Fruit fly (Drosophila melanogaster) whole organism: Measurements from ENCODE around the gene CG32447.

Experiments used
- CG8478 ChIP-seq: fragments of >200 bp; optimal IDR thresholded peaks from 2 replicates; lab custom pipeline; 2018; ENCODE audit warnings: inconsistent platforms
- Dll ChIP-seq: fragments of >200 bp; optimal IDR thresholded peaks from 2 replicates; lab custom pipeline; 2017
- EcR ChIP-seq, 2 experiments: fragments of >200 bp; optimal IDR thresholded peaks; 2 replicates each; lab custom pipeline; 2017; ENCODE audit warnings: missing biosample characterization in 2 of 2, missing genetic modification characterization in 2 of 2, missing genetic modification reagents in 2 of 2
- pan ChIP-seq: fragments of >200 bp; optimal IDR thresholded peaks from 2 replicates; lab custom pipeline; 2017
- psq ChIP-seq: fragments of >200 bp; optimal IDR thresholded peaks from 2 replicates; lab custom pipeline; 2017
- usp ChIP-seq: fragments of >200 bp; optimal IDR thresholded peaks from 2 replicates; lab custom pipeline; 2017; ENCODE audit warnings: missing biosample characterization, missing genetic modification characterization, mixed read lengths

The CG32447 gene

dm6 chr3L:21706144-21706926 is at the start of gene CG32447:
Gene CG32447 (minus strand): TSS chr3L:21706365.
- no peak for TF ChIP-seq EcR (GFP tag; optimal IDR thresholded peaks at IDR 0.05; lab: Kevin White, UChicago)
- no peak for TF ChIP-seq Dll
- TF ChIP-seq psq (lab: Kevin White, UChicago), result no peak
- no peak for TF ChIP-seq CG8478 (lab: Kevin White, UChicago)
- TF ChIP-seq pan, result no peak
- TF ChIP-seq usp (GFP tag; lab: Kevin White, UChicago), result no peak

DNA sequence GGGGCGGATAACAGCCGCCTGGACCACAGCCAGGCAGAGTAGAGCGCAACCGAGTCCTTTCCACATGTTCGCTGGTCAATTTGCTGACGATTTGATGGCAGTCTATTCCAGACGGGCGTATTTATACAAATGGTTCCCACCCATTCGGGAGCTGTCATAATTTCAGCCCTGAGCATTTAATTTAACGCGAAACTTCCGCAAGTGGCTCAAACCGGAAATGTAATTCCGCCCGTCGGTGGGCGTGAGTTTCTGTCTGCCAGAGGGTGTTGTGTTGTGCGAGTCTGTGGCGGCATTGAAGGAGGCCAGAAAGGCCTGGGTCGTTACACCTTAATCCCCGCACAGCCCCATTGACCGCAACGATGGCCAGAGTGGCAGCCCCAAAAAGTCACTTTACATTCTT is 38.0 kb upstream of the CG32447 start, which contains the start of gene CG14565:
TSS of gene CG14565 (minus strand) at position 101 of the 400 bp plus-strand sequence.
- TF ChIP-seq CG8478 (lab: Kevin White, UChicago), result no peak
- no peak for TF ChIP-seq pan
- no peak for TF ChIP-seq psq (lab: Kevin White, UChicago)
- TF ChIP-seq usp (GFP tag; lab: Kevin White, UChicago), result no peak
- no peak for TF ChIP-seq Dll

DNA sequence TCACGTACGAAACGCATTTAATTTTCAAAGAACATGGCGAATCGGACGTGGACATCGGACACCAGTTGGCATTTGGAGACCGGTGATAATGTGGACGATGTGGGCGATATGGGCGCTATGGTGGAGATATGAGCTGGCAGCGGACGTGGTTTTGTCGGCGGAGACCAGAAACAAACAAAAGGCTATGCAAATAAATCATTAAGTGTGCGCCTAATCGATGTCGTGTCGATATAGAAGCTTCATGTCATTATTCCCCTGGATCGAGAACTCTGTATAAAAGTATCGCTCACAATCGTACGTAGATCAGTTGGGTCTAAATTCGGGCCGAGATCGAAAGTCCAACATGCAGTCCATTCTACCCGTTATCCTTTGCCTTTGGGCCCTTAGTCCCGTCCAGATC is 35.1 kb upstream of the CG32447 start, which contains the start of gene CG14572:
TSS of gene CG14572 (plus strand) at position 301 of the 400 bp plus-strand sequence.
- no peak for TF ChIP-seq psq (lab: Kevin White, UChicago)

DNA sequence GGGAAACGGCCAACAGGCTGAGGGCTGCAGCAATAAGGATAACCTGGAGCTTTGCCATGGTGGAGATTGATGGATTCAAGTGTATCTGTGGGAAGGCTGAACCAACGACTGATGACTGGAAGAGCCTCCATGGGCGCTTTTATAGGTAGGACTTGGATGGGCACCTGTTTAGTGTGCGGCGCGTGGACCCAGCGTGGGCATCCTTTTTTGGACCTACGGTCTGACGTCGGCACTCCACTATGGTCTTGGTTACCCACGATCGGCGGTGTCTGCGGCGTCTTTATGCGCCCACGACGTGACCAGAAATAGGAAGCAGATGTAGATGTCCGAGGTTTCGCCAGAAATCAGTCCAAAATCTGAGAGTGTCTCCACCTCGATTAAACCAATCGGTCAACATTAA is 34.0 kb upstream of the CG32447 start, which contains the start of gene CG14566:
TSS of gene CG14566 (minus strand) at position 101 of the 400 bp plus-strand sequence.
- TF ChIP-seq pan (no peak), usp (GFP tag; lab: Kevin White, UChicago) (no peak), EcR (GFP tag; optimal IDR thresholded peaks at IDR 0.05; lab: Kevin White, UChicago) (no peak), Dll (no peak), CG8478 (lab: Kevin White, UChicago) (no peak), psq (lab: Kevin White, UChicago) (no peak)

- no peak for TF ChIP-seq psq (lab: Kevin White, UChicago)
- no peak for TF ChIP-seq CG8478 (lab: Kevin White, UChicago)
- no peak for TF ChIP-seq pan
- no peak for TF ChIP-seq EcR (GFP tag; optimal IDR thresholded peaks at IDR 0.05; lab: Kevin White, UChicago)
- TF ChIP-seq usp (GFP tag; lab: Kevin White, UChicago), result no peak
- TF ChIP-seq Dll, result no peak
Measured at dm6 chr3L:21739017-21739730, 33.0 kb upstream of the CG32447 start.

DNA sequence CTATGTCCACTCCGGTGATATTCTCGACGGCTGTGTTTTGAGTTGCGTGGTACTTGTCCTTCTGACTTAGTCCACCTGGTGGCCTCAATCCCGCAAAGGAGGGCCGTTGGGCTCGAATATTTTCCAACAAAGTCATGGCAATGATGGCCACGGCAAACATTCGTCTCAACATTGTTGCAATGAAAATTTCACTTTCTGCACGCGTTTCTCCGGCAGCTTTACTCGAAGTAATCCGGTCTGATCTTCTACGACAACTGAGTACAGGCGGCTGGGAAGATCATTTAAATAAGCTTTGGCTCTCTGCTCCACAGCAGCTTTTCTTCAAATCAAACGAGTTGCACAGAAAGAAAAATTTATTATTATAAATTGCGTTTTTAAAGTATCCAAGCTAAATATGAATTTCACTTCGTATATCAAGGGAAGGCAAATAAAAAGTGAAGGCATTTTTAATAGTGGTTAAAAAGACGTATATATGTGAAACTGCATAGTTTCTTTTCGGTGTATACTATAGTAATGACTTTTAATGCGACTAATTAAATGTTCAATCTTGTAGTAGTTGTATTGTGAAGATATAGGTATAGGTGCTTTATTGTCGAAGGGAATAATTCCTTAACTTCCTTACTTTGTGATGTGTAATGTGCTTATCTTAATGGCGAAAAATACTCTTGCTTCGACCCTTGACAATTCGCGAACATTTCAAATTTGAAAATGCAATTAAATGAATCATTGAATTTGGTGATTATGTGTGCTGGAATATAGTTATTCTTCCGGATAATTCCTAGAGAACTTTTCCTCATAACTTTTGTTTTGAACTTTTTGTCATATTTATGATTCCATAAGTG is 32.2 kb upstream of the CG32447 start, which contains the start of gene CG14567:
TSS of gene CG14567 (minus strand) at position 256 of the 842 bp plus-strand sequence.
- TF ChIP-seq EcR (GFP tag; optimal IDR thresholded peaks at IDR 0.05; lab: Kevin White, UChicago), result no peak
- no peak for TF ChIP-seq psq (lab: Kevin White, UChicago)
- TF ChIP-seq usp (GFP tag; lab: Kevin White, UChicago), result no peak
- TF ChIP-seq Dll, result no peak
- TF ChIP-seq CG8478 (lab: Kevin White, UChicago), result no peak
- no peak for TF ChIP-seq pan

DNA sequence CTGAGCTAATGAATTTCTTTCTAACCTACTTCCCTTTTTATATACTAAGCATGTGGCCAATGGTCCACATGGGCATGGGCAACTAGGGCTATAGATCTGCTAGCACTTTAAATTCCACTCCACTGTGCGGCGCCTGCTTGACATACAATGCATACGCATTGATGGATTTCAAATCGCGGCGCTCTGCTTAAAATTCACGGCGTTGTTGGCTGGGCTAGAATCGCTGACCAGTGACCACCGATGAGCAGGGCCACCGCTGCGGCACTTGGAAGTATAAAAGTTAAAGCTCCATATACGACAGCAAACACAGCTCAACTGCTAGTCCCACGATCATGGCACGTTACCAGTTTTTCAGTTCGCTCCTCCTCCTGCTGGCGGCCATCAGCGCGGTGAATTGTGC is 27.6 kb upstream of the CG32447 start, which contains the start of gene CG14573:
TSS of gene CG14573 (plus strand) at position 301 of the 400 bp plus-strand sequence.
- TF ChIP-seq psq (lab: Kevin White, UChicago) (no peak), pan (no peak), usp (GFP tag; lab: Kevin White, UChicago) (no peak), CG8478 (lab: Kevin White, UChicago) (no peak), Dll (no peak), EcR (GFP tag; optimal IDR thresholded peaks at IDR 0.05; lab: Kevin White, UChicago) (no peak)

- TF ChIP-seq psq (lab: Kevin White, UChicago), result no peak
- no peak for TF ChIP-seq pan
- no peak for TF ChIP-seq Dll
- TF ChIP-seq EcR (GFP tag; optimal IDR thresholded peaks at IDR 0.05; lab: Kevin White, UChicago), result no peak
- no peak for TF ChIP-seq usp (GFP tag; lab: Kevin White, UChicago)
- no peak for TF ChIP-seq CG8478 (lab: Kevin White, UChicago)
Measured at dm6 chr3L:21733387-21733786, 27.2 kb upstream of the CG32447 start, which contains the start of gene CG14568. Gene CG14568 (minus strand): TSS chr3L:21733487.

DNA sequence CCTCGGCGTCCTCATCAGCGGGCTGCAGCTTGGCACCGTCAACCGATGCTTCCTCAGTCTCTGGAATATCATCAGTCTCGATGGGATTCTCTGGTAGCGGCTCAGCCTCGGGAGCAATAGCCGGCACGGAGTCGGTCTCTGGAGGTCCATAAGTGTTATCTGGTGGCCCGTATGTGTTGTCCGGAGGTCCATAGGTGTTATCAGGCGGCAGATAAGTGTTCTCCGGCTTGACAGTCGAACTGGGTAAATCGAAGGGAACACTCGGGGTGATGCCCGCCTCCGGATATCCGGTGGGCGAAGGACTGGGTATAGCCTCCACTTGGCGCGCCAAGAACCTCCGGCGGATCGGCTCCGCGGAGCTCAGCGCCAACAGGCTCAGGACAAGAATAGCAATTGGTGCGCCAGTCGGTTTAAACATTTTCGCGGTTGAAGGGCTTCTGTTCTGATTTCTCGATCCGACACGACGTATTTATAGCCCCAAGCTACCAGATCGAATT is 25.0 kb upstream of the CG32447 start, which contains the start of gene CG14569:
TSS of gene CG14569 (minus strand) at position 447 of the 497 bp plus-strand sequence.
- TF ChIP-seq EcR (GFP tag; optimal IDR thresholded peaks at IDR 0.05; lab: Kevin White, UChicago) (no peak), Dll (no peak), CG8478 (lab: Kevin White, UChicago) (no peak), usp (GFP tag; lab: Kevin White, UChicago) (no peak), pan (no peak), psq (lab: Kevin White, UChicago) (no peak)

DNA sequence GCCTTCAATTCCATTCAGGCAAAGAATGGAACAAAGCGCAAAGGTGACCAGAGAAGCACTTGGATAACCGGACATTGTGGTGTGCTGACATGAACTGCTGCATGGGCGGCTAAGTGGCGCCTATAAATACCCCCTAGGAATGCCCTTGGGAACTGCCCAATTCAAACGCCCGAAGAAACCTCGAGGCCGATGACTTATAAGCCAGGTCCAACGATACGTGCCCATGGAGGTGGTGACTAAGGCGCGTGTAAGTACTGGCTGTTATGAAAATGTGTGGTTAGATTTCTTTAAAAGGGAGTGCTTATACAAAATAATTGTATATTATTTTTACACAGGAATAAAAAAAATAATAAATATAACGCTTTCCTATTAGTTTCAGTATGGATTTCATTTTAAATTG is 24.2 kb upstream of the CG32447 start, which contains the start of gene CG14570:
TSS of gene CG14570 (minus strand) at position 101 of the 400 bp plus-strand sequence.
- no peak for TF ChIP-seq pan
- TF ChIP-seq EcR (GFP tag; optimal IDR thresholded peaks at IDR 0.05; lab: Kevin White, UChicago), result no peak
- no peak for TF ChIP-seq usp (GFP tag; lab: Kevin White, UChicago)
- TF ChIP-seq psq (lab: Kevin White, UChicago), result no peak
- no peak for TF ChIP-seq CG8478 (lab: Kevin White, UChicago)
- TF ChIP-seq Dll, result no peak

DNA sequence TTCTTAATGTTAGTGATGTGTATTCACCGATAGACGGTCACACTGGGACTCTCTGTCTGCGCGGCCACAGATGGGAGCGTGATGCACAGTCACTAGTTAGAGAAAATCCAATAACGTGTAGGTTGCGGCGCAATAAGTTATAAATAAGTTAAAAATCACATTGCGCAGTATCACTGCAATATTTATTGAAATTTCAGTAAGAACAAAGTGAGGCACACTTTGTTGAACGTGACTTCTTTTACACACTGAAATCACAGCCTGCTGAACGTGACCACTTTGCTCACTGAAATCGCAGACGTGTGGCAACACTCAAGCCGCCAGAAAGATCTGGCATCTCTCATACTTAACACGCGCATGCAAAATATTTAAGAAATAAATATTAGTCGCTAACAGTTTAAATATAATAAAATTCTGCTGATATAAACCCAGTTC is 22.5 kb upstream of the CG32447 start, which contains the start of the genes CG11247 and Polr2H:
TSS of gene CG11247 (minus strand) at position 191 of the 432 bp plus-strand sequence.
TSS of gene Polr2H (plus strand) at position 317 of the 432 bp plus-strand sequence.
- TF ChIP-seq Dll, result no peak
- peak; percentile 3 to 30 for TF ChIP-seq EcR (GFP tag; optimal IDR thresholded peaks at IDR 0.05; lab: Kevin White, UChicago)
